Fruit fly (Drosophila melanogaster): ENCODE results near the gene CG10510.

- TF ChIP-seq CG14711 (tag; optimal IDR thresholded peaks at IDR 0.05) (no peak), cnc (optimal IDR thresholded peaks at IDR 0.05) (no peak), ovo (GFP tag; optimal IDR thresholded peaks at IDR 0.05) (no peak), tj (GFP tag; optimal IDR thresholded peaks at IDR 0.05) (no peak), kay (GFP tag; ENCODE audit: borderline replicate concordance) (no peak), Crg-1 (GFP tag; optimal IDR thresholded peaks at IDR 0.05) (no peak), CG5204 (GFP tag; optimal IDR thresholded peaks at IDR 0.05) (no peak), Hr96 (GFP tag; optimal IDR thresholded peaks at IDR 0.05) (no peak), Mnt (GFP tag; optimal IDR thresholded peaks at IDR 0.05) (no peak), bab1 (GFP tag; optimal IDR thresholded peaks at IDR 0.05) (no peak), CG12768 (GFP tag; optimal IDR thresholded peaks at IDR 0.05) (no peak), pad (GFP tag; optimal IDR thresholded peaks at IDR 0.05) (no peak)
Observed at dm6 chr3L:21205496-21205824, 4.4 kb downstream of the CG10510 start.
